Fruit fly (Drosophila melanogaster): ENCODE data around the gene obst-A.

Gene obst-A

DNA sequence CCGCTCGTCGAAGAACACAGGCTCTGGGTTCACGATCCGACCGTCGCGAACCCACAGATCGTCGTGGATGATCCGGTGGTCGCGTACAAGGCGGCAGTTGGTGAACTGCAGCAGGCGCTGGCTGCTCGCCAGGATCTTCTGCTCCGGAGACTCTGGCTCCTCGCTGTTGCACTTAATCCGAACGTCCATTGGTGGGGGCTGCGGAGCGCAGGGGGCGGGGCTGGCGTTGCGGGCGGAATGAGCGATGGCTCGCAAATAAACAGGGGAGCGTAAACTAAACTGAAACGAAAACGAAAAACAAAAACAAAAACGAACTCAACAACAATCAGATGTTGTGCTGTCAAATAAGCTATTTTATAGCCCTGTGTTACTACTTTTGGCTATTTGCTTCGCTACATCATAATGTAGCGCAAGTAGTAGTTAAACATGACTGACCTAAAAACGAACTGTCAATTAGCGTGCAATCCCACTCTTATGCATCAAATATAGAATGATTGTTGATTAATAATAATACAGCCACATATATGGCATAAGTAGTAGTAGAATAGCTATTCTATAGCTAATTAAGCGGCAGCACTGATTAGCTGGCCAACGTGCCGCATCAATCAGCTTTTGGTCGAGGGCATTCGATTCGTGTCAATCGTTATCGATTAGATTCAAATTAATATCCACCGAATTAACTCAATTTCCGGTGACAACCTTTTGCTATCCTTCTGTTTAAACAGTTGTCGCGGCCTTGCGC, 17.4 kb downstream of the obst-A start, which contains the start of gene CG17065 (continued):
- TF ChIP-seq CG3281 (GFP tag; optimal IDR thresholded peaks at IDR 0.05) (peak; percentile 19), ac (GFP tag; optimal IDR thresholded peaks at IDR 0.05) (no peak), CG17186 (GFP tag; optimal IDR thresholded peaks at IDR 0.05) (peak; percentile 70), MESR4 (GFP tag; optimal IDR thresholded peaks at IDR 0.05) (peak; percentile 49), sr (GFP tag; IDR thresholded peaks at IDR 0.05) (no peak), caup (GFP tag; optimal IDR thresholded peaks at IDR 0.05; ENCODE audit: severe bottlenecking) (peak; percentile 1), trh (GFP tag; optimal IDR thresholded peaks at IDR 0.05) (no peak), CG13775 (GFP tag; optimal IDR thresholded peaks at IDR 0.05) (peak; percentile 54), dan (GFP tag; IDR thresholded peaks at IDR 0.05) (no peak), tll (GFP tag; optimal IDR thresholded peaks at IDR 0.05) (peak in 1 of 2 experiments; percentile 92), Dip3 (GFP tag; optimal IDR thresholded peaks at IDR 0.05) (peak; percentile 18), CG9727 (GFP tag; optimal IDR thresholded peaks at IDR 0.05) (peak; percentile 29), twi (tag; optimal IDR thresholded peaks at IDR 0.05) (peak; percentile 8), E2f2 (GFP tag; IDR thresholded peaks at IDR 0.05) (peak; percentile 87), D (optimal IDR thresholded peaks at IDR 0.05) (peak; percentile 62), D (GFP tag; optimal IDR thresholded peaks at IDR 0.05) (no peak), HmgD (GFP tag; optimal IDR thresholded peaks at IDR 0.05) (peak; percentile 56), her (GFP tag; optimal IDR thresholded peaks at IDR 0.05) (peak; percentile 10), lmd (GFP tag; IDR thresholded peaks at IDR 0.05) (peak; percentile 24; the same call in 1 of the 2 replicates), ham (GFP tag; IDR thresholded peaks at IDR 0.05) (no peak), sens (GFP tag) (peak; percentile 89), gfzf (GFP tag; optimal IDR thresholded peaks at IDR 0.05) (peak; percentile 21), hb (GFP tag; IDR thresholded peaks at IDR 0.05; ENCODE audit: partially characterized antibody) (no peak), CG4617 (GFP tag; optimal IDR thresholded peaks at IDR 0.05; ENCODE audit: borderline replicate concordance) (peak; percentile 39), tna (GFP tag; IDR thresholded peaks at IDR 0.05; ENCODE audit: partially characterized antibody) (peak; percentile 11; the same call in 1 of the 2 replicates), CG17829 (tag; optimal IDR thresholded peaks at IDR 0.05) (peak; percentile 32), CG12299 (tag; optimal IDR thresholded peaks at IDR 0.05) (peak; percentile 19), CG9876 (GFP tag; optimal IDR thresholded peaks at IDR 0.05) (peak; percentile 34), insv (GFP tag; optimal IDR thresholded peaks at IDR 0.05) (peak in 1 of 2 experiments; percentile 5), CG10209 (GFP tag; optimal IDR thresholded peaks at IDR 0.05) (peak; percentile 15), Med (GFP tag) (peak; percentile 88), CG8290 (GFP tag; optimal IDR thresholded peaks at IDR 0.05) (peak; percentile 5), CG8290 (tag; optimal IDR thresholded peaks at IDR 0.05) (peak in 1 of 2 experiments; percentile 70), repo (GFP tag; optimal IDR thresholded peaks at IDR 0.05) (peak; percentile 22), CG1647 (GFP tag; optimal IDR thresholded peaks at IDR 0.05) (no peak), CG2678 (tag; optimal IDR thresholded peaks at IDR 0.05) (no peak), luna (GFP tag; optimal IDR thresholded peaks at IDR 0.05) (no peak), ERR (GFP tag; optimal IDR thresholded peaks at IDR 0.05) (no peak), ap (GFP tag; IDR thresholded peaks at IDR 0.05) (no peak), klu (GFP tag; IDR thresholded peaks at IDR 0.05) (no peak), HLH4C (GFP tag; IDR thresholded peaks at IDR 0.05; ENCODE audit: partially characterized antibody) (peak; percentile 57; the same call in 2 of the 3 replicates), onecut (GFP tag; IDR thresholded peaks at IDR 0.05) (peak; percentile 37; the same call in 1 of the 2 replicates), CG10267 (tag; optimal IDR thresholded peaks at IDR 0.05) (peak; percentile 38), Sry-β (GFP tag; optimal IDR thresholded peaks at IDR 0.05) (peak; percentile 98), CG31441 (GFP tag; IDR thresholded peaks at IDR 0.05) (0 out of 2 replicates have a peak, but pooled peaks have one; percentile 16), lab (GFP tag; optimal IDR thresholded peaks at IDR 0.05) (peak; percentile 8), Mad (GFP tag; optimal IDR thresholded peaks at IDR 0.05) (peak; percentile 32), CG11085 (GFP tag; IDR thresholded peaks at IDR 0.05) (0 out of 2 replicates have a peak, but pooled peaks have one; percentile 26), CG1603 (tag; optimal IDR thresholded peaks at IDR 0.05) (peak; percentile 70)

All from whole organism, embryonic.